Fruit fly (Drosophila melanogaster): ENCODE measurements around the gene Lkr.

dm6 chr3L:5554377-5554776 is 25.2 kb upstream of the Lkr start:
- no peak for TF ChIP-seq CG8159 (tag; optimal IDR thresholded peaks at IDR 0.05)
- no peak for TF ChIP-seq D1 (tag; optimal IDR thresholded peaks at IDR 0.05)
- TF ChIP-seq CG8301 (tag; optimal IDR thresholded peaks at IDR 0.05), result no peak
- TF ChIP-seq CG32121 (GFP tag; IDR thresholded peaks at IDR 0.05), result no peak; the same call in 1 of the 2 replicates
- peak; percentile 54 for TF ChIP-seq Snoo (tag; optimal IDR thresholded peaks at IDR 0.05)
- TF ChIP-seq Pif1B (GFP tag; optimal IDR thresholded peaks at IDR 0.05), result peak; percentile 56
- no peak for TF ChIP-seq EcR (GFP tag; optimal IDR thresholded peaks at IDR 0.05)
- TF ChIP-seq gl (tag; optimal IDR thresholded peaks at IDR 0.05), result no peak
- no peak for TF ChIP-seq fd96Ca (GFP tag; IDR thresholded peaks at IDR 0.05)
- TF ChIP-seq CG10348 (GFP tag; IDR thresholded peaks at IDR 0.05), result no peak

All from whole organism, pupa.